Worm (Caenorhabditis elegans): Measurements from ENCODE around the gene nspf-1.

ce11 chrII:2681118-2681517 lies 6.3 kb upstream of the nspf-1 start, which contains the start of gene F34D6.1:
- TF ChIP-seq pha-4 (tag; optimal IDR thresholded peaks at IDR 0.05) (no peak), unc-62 (GFP tag; optimal IDR thresholded peaks at IDR 0.05) (no peak), ceh-39 (tag; optimal IDR thresholded peaks at IDR 0.05) (no peak), snpc-4 (tag; optimal IDR thresholded peaks at IDR 0.05) (no peak), blmp-1 (tag; optimal IDR thresholded peaks at IDR 0.05) (no peak), nhr-28 (tag; optimal IDR thresholded peaks at IDR 0.05) (no peak), unc-120 (tag; optimal IDR thresholded peaks at IDR 0.05; ENCODE audit: poor library complexity, severe bottlenecking) (no peak), mab-5 (tag; optimal IDR thresholded peaks at IDR 0.05) (no peak), nhr-12 (tag; optimal IDR thresholded peaks at IDR 0.05) (no peak), ztf-11 (tag; optimal IDR thresholded peaks at IDR 0.05) (no peak), ceh-43 (GFP tag; optimal IDR thresholded peaks at IDR 0.05) (no peak), lin-13 (tag; optimal IDR thresholded peaks at IDR 0.05) (no peak), elt-3 (tag; optimal IDR thresholded peaks at IDR 0.05) (no peak), nhr-76 (tag; optimal IDR thresholded peaks at IDR 0.05) (no peak)
